Fruit fly (Drosophila melanogaster) whole organism, adult: Measurements from ENCODE around the gene nonA-l.

ENCODE experiments used
- CG12768 ChIP-seq: fragments of 200-800 bp; sonication (Bioruptor generic); optimal IDR thresholded peaks from 2 replicates; lab custom pipeline; 2017; ENCODE audit warnings: missing biosample characterization, missing genetic modification characterization, mild to moderate bottlenecking, moderate library complexity, missing genetic modification reagents
- CG14711 ChIP-seq: fragments of 200-800 bp; sonication (Bioruptor generic); optimal IDR thresholded peaks from 2 replicates; lab custom pipeline; 2018; ENCODE audit warnings: missing biosample characterization, mild to moderate bottlenecking, missing genetic modification characterization, moderate library complexity
- CG1620 ChIP-seq: fragments of 200-800 bp; sonication (Bioruptor generic); optimal IDR thresholded peaks from 2 replicates; lab custom pipeline; 2016; ENCODE audit warnings: missing biosample characterization, missing genetic modification characterization
- CG33017 ChIP-seq: fragments of 200-800 bp; sonication (Bioruptor generic); optimal IDR thresholded peaks from 2 replicates; lab custom pipeline; 2018; ENCODE audit warnings: missing biosample characterization, mild to moderate bottlenecking, missing genetic modification characterization, moderate library complexity
- CG5204 ChIP-seq: fragments of 200-800 bp; sonication (Bioruptor generic); optimal IDR thresholded peaks from 2 replicates; lab custom pipeline; 2016; ENCODE audit warnings: missing biosample characterization, missing genetic modification characterization
- CG7045 ChIP-seq: fragments of 200-800 bp; sonication (Bioruptor generic); optimal IDR thresholded peaks from 2 replicates; lab custom pipeline; 2017; ENCODE audit warnings: missing biosample characterization, mild to moderate bottlenecking, missing genetic modification characterization
- CG7101 ChIP-seq: fragments of 200-800 bp; sonication (Bioruptor generic); optimal IDR thresholded peaks from 2 replicates; lab custom pipeline; 2018; ENCODE audit warnings: missing biosample characterization, mild to moderate bottlenecking, missing genetic modification characterization, moderate library complexity
- Clk ChIP-seq: fragments of 200-800 bp; sonication (Bioruptor generic); optimal IDR thresholded peaks from 2 replicates; lab custom pipeline; 2017; ENCODE audit warnings: missing biosample characterization, missing genetic modification characterization
- Crg-1 ChIP-seq: fragments of 200-800 bp; sonication (Bioruptor generic); optimal IDR thresholded peaks from 2 replicates; lab custom pipeline; 2016; ENCODE audit warnings: missing biosample characterization, missing genetic modification characterization
- Hr96 ChIP-seq: fragments of 200-800 bp; sonication (Bioruptor generic); optimal IDR thresholded peaks from 2 replicates; lab custom pipeline; 2016; ENCODE audit warnings: missing biosample characterization, missing genetic modification characterization
- Mnt ChIP-seq: fragments of 200-800 bp; sonication (Bioruptor generic); optimal IDR thresholded peaks from 2 replicates; lab custom pipeline; 2016; ENCODE audit warnings: missing biosample characterization, mild to moderate bottlenecking, missing genetic modification characterization
- bab1 ChIP-seq: fragments of 200-800 bp; sonication (Bioruptor generic); optimal IDR thresholded peaks from 3 replicates; lab custom pipeline; 2019; ENCODE audit warnings: missing biosample characterization, mild to moderate bottlenecking, missing genetic modification characterization, moderate library complexity
- cic ChIP-seq: fragments of 200-800 bp; sonication (Bioruptor generic); optimal IDR thresholded peaks from 2 replicates; lab custom pipeline; 2017; ENCODE audit warnings: missing biosample characterization, mild to moderate bottlenecking, missing genetic modification characterization, moderate library complexity
- cnc ChIP-seq, 2 experiments: fragments of >200 bp; optimal IDR thresholded peaks; 2 replicates each; lab custom pipeline; 2017
- kay ChIP-seq: fragments of 200-800 bp; sonication (Bioruptor generic); peaks from one replicate; lab custom pipeline; 2016; ENCODE audit warnings: missing biosample characterization, missing genetic modification characterization, borderline replicate concordance
- pad ChIP-seq: fragments of 200-800 bp; sonication (Bioruptor generic); optimal IDR thresholded peaks from 3 replicates; lab custom pipeline; 2017; ENCODE audit warnings: missing biosample characterization, missing genetic modification characterization, mild to moderate bottlenecking, moderate library complexity, missing genetic modification reagents
- tj ChIP-seq: fragments of 200-800 bp; sonication (Bioruptor generic); optimal IDR thresholded peaks from 3 replicates; lab custom pipeline; 2017; ENCODE audit warnings: missing biosample characterization, mild to moderate bottlenecking, missing genetic modification characterization, moderate library complexity
- toe ChIP-seq: fragments of 200-800 bp; sonication (Bioruptor generic); optimal IDR thresholded peaks from 2 replicates; lab custom pipeline; 2016; ENCODE audit warnings: missing biosample characterization, missing genetic modification characterization

Gene nonA-l

DNA sequence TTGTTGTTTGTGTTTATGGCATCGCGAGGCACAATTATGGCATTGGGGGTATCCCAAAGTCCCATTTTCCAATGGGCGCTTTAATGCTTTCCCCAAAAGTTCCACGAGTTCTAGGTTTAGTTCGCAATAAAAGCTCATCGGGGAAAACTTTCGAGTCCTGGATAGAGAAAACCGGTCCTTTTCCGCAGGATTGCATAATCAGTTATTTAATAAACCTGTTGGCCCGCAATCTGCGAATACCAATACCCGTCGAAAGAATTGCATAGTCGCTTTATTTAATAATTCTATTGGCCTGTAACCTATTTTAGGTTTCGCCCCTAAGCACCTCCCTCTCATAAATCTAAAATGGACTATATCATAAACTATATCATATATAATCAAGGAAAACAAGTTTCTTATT lies 34.1 kb upstream of the nonA-l start:
- TF ChIP-seq CG5204 (no peak), CG1620 (GFP tag; lab: Kevin White, UChicago) (no peak), Hr96 (GFP tag; lab: Kevin White, UChicago) (no peak), Crg-1 (GFP tag; lab: Kevin White, UChicago) (no peak), pad (no peak), CG12768 (no peak), kay (GFP tag; lab: Kevin White, UChicago) (no peak), CG7045 (GFP tag; lab: Kevin White, UChicago) (no peak), cic (GFP tag; lab: Kevin White, UChicago) (no peak), cnc (optimal IDR thresholded peaks at IDR 0.05; lab: Kevin White, UChicago) (no peak)

dm6 chr3R:16608920-16609319 lies 31.1 kb upstream of the nonA-l start, which contains the start of gene NPF:
Gene NPF (plus strand): TSS chr3R:16609220.
- TF ChIP-seq tj (GFP tag; lab: Kevin White, UChicago): no peak
- TF ChIP-seq CG33017: no peak

dm6 chr3R:16611240-16611639 lies 28.8 kb upstream of the nonA-l start:
- no peak for TF ChIP-seq Hr96 (GFP tag; lab: Kevin White, UChicago)
- TF ChIP-seq Mnt: no peak
- no peak for TF ChIP-seq Clk (GFP tag; lab: Kevin White, UChicago)
- no peak for TF ChIP-seq cic (GFP tag; lab: Kevin White, UChicago)
- peak; percentile 75 for TF ChIP-seq pad
- TF ChIP-seq bab1 (GFP tag; lab: Kevin White, UChicago): no peak

DNA sequence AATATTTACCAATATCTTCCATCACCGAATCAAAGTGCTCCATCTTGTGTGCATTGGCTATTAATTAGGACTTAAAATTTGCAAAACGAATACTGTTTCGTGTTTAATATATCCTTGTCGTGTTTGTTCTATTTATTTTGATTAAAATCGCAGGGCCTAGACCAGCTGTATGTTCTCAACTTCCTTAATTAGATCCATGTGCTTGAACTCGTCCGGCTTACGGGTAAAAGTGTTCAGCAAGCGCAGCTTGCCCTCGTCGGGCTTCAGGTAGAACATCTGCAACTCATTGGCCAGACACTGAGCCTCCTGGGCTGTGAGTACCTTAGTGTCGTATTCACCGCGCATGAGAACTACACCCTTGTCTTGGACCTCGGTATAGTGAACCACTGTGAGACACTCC lies 26.7 kb upstream of the nonA-l start, which contains the start of gene CG12783:
Gene CG12783, minus strand, starts transcription at position 101 of the 400 bp plus-strand sequence.
- no peak for TF ChIP-seq CG5204
- TF ChIP-seq CG7045 (GFP tag; lab: Kevin White, UChicago): no peak
- no peak for TF ChIP-seq cnc (optimal IDR thresholded peaks at IDR 0.05; lab: Kevin White, UChicago)

- no peak for TF ChIP-seq cic (GFP tag; lab: Kevin White, UChicago)
- no peak for TF ChIP-seq CG5204
- TF ChIP-seq tj (GFP tag; lab: Kevin White, UChicago): no peak
- TF ChIP-seq bab1 (GFP tag; lab: Kevin White, UChicago): peak; percentile 11
- TF ChIP-seq kay (GFP tag; lab: Kevin White, UChicago): peak; percentile 43
- TF ChIP-seq CG1620 (GFP tag; lab: Kevin White, UChicago): no peak
- no peak for TF ChIP-seq CG14711 (tag; lab: Kevin White, UChicago)
- no peak for TF ChIP-seq CG7101
- peak; percentile 32 for TF ChIP-seq Mnt
- TF ChIP-seq cnc (optimal IDR thresholded peaks at IDR 0.05; lab: Kevin White, UChicago): no peak
- peak; percentile 4 for TF ChIP-seq Hr96 (GFP tag; lab: Kevin White, UChicago)
Measured at dm6 chr3R:16614241-16614640, 25.8 kb upstream of the nonA-l start, which contains the start of gene CG10340. Gene CG10340 (minus strand): TSS chr3R:16614391.

- TF ChIP-seq Clk (GFP tag; lab: Kevin White, UChicago) (no peak), CG33017 (peak; percentile 28), bab1 (GFP tag; lab: Kevin White, UChicago) (no peak)
Measured at dm6 chr3R:16615009-16615408, 25.0 kb upstream of the nonA-l start, which contains the start of gene CG17562. Gene CG17562 (plus strand): TSS chr3R:16615309.

DNA sequence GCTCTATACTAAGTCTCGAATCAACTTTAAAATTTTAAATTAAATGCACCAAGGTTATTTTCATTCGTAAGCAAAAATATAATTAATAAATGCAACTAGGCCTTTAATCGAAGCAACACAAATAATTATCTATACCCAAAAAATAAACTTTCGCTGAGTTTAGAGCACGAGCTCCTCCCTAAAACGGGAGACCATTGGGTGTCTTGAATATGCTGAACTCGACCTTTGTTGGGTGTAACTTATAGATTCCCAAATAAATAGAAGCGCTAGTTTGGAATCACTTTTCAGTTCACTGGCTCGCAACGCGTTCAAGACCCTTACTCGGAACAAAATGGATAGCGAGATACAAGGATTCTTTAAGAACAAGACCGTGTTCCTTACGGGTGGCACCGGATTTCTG lies 22.4 kb upstream of the nonA-l start, which contains the start of gene CG17560:
Gene CG17560, plus strand, starts transcription at position 301 of the 400 bp plus-strand sequence.
- TF ChIP-seq kay (GFP tag; lab: Kevin White, UChicago) (no peak), CG5204 (peak; percentile 26), CG1620 (GFP tag; lab: Kevin White, UChicago) (no peak), CG33017 (peak; percentile 21), CG7101 (peak; percentile 22), bab1 (GFP tag; lab: Kevin White, UChicago) (no peak), cic (GFP tag; lab: Kevin White, UChicago) (no peak), Crg-1 (GFP tag; lab: Kevin White, UChicago) (no peak), CG14711 (tag; lab: Kevin White, UChicago) (no peak)

DNA sequence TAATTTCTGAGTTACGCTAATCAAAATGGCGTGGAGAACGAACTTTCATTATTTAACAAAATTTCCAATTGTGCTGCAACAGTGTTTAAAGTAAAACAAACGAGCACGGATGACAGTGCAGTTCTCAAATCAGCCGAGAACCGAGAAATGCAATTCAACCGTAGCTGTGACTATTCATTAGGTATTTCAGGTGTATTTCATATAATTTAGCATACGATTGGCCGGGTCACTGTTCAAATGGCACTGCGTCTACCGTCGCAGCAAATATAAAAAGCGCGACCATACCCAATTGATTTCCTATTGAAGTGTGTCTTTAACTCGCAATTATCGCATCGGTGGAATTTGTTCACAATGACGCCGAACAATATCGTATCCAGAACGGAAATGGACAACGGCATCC lies 19.5 kb upstream of the nonA-l start, which contains the start of gene CG14893:
Gene CG14893, plus strand, starts transcription at position 301 of the 400 bp plus-strand sequence.
- TF ChIP-seq Crg-1 (GFP tag; lab: Kevin White, UChicago) (no peak), cnc (optimal IDR thresholded peaks at IDR 0.05; lab: Kevin White, UChicago) (peak in 1 of 2 experiments; percentile 61), cic (GFP tag; lab: Kevin White, UChicago) (no peak), kay (GFP tag; lab: Kevin White, UChicago) (peak; percentile 39)

- TF ChIP-seq CG1620 (GFP tag; lab: Kevin White, UChicago) (no peak), CG12768 (no peak), pad (no peak), bab1 (GFP tag; lab: Kevin White, UChicago) (no peak), Clk (GFP tag; lab: Kevin White, UChicago) (no peak), kay (GFP tag; lab: Kevin White, UChicago) (no peak), toe (GFP tag; lab: Kevin White, UChicago) (no peak), CG14711 (tag; lab: Kevin White, UChicago) (no peak), CG7045 (GFP tag; lab: Kevin White, UChicago) (no peak), Mnt (no peak)
Measured at dm6 chr3R:16624371-16624749, 15.6 kb upstream of the nonA-l start, which contains the start of gene Ccdc114. Gene Ccdc114 (minus strand): TSS chr3R:16624717.
